Fruit fly (Drosophila melanogaster): Measurements from ENCODE around the gene CG10098.

CG10098 gene

DNA sequence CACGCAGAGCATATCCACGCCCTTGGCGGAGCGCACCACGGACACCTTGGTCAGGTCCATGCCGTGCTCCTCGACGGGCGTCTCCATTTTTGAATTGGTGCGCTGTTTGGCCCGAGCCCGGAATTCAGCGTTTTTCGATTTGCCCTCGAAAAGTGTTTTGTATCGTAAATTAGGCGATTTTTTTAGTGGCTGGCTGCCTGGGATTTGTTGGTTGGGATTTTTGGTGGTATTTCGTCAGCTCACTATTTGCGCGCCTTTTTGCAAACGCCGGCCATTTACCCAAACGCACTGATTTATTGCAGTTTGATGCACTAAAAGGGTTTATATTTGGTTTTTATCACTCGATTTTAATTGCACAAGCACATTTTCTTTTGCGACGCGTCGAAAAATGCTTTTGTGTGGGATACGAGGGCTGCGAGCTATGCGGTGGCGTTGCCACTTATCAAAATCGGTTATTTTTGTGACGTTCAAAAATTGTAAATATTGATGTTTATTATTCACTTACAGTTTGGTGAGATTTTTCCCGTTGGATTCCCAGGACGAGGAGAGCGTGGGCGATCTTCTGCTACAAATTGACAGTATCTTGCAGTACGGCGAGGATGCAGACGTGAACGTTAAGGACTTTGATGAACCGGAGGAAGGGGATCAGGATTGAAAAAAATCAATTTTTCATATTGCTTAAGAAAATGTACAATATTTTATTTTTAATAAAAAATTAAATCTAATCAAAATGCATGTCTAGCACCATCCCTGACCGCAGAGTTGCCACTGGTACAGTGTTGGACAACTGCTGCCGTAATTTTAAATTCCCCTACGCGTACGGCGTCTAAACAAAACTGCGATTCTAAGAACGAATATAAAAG, 26.4 kb downstream of the CG10098 start, which contains the start of the genes gfzf and Sas-4 (continued):
- TF ChIP-seq hb (GFP tag; IDR thresholded peaks at IDR 0.05; ENCODE audit: partially characterized antibody) = no peak
- TF ChIP-seq CG8281 (tag; optimal IDR thresholded peaks at IDR 0.05) = no peak
- TF ChIP-seq gcm2 (GFP tag; optimal IDR thresholded peaks at IDR 0.05) = no peak
- TF ChIP-seq CG34376 (GFP tag; optimal IDR thresholded peaks at IDR 0.05) = no peak
- no peak for TF ChIP-seq cas (GFP tag; IDR thresholded peaks at IDR 0.05)
- no peak for TF ChIP-seq fd64A (GFP tag; optimal IDR thresholded peaks at IDR 0.05)
- no peak; the same call in 1 of the 2 replicates for TF ChIP-seq ham (GFP tag; IDR thresholded peaks at IDR 0.05)
- TF ChIP-seq CG10654 (GFP tag; optimal IDR thresholded peaks at IDR 0.05) = peak; percentile 54
- no peak for TF ChIP-seq emc (GFP tag; optimal IDR thresholded peaks at IDR 0.05)
- TF ChIP-seq CG12236 (GFP tag; optimal IDR thresholded peaks at IDR 0.05) = no peak
- peak; percentile 95 for TF ChIP-seq Ets65A (GFP tag)
- no peak for TF ChIP-seq ash1 (GFP tag; optimal IDR thresholded peaks at IDR 0.05)
- TF ChIP-seq CG3726 (GFP tag; IDR thresholded peaks at IDR 0.05) = peak; percentile 55; the same call in 2 of the 3 replicates
- TF ChIP-seq CG7372 (GFP tag; IDR thresholded peaks at IDR 0.05) = peak; percentile 20
- TF ChIP-seq GATAe (GFP tag; conservative IDR thresholded peaks at IDR 0.05) = peak; percentile 47; the same call in 1 of the 2 replicates
- no peak for TF ChIP-seq nerfin-2 (GFP tag; IDR thresholded peaks at IDR 0.05; ENCODE audit: partially characterized antibody)
- TF ChIP-seq Dfd (GFP tag; optimal IDR thresholded peaks at IDR 0.05) = no peak
- 0 out of 3 replicates have a peak, but pooled peaks have one; percentile 16 for TF ChIP-seq otp (GFP tag; IDR thresholded peaks at IDR 0.05)
- no peak for TF ChIP-seq gem (tag; optimal IDR thresholded peaks at IDR 0.05)
- no peak for TF ChIP-seq Asciz (GFP tag; optimal IDR thresholded peaks at IDR 0.05)
- TF ChIP-seq ind (GFP tag; optimal IDR thresholded peaks at IDR 0.05) = peak; percentile 72
- TF ChIP-seq vvl (GFP tag; IDR thresholded peaks at IDR 0.05) = peak; percentile 46; the same call in 1 of the 2 replicates
- TF ChIP-seq al (GFP tag; IDR thresholded peaks at IDR 0.05) = peak; percentile 52; the same call in 1 of the 2 replicates
- TF ChIP-seq CG14050 (GFP tag; IDR thresholded peaks at IDR 0.05) = no peak; the same call in 2 of the 3 replicates
- peak; percentile 58 for TF ChIP-seq HHEX (GFP tag; optimal IDR thresholded peaks at IDR 0.05)
- TF ChIP-seq CG8388 (GFP tag; optimal IDR thresholded peaks at IDR 0.05) = peak; percentile 23
- TF ChIP-seq ttk (GFP tag; IDR thresholded peaks at IDR 0.05) = peak; percentile 48; the same call in 1 of the 2 replicates
- no peak for TF ChIP-seq cg (GFP tag; optimal IDR thresholded peaks at IDR 0.05)
- TF ChIP-seq CG42726 (GFP tag; IDR thresholded peaks at IDR 0.05; ENCODE audit: partially characterized antibody) = no peak
- TF ChIP-seq HmgD (GFP tag; optimal IDR thresholded peaks at IDR 0.05) = no peak
- no peak for TF ChIP-seq aop (GFP tag; IDR thresholded peaks at IDR 0.05)
- TF ChIP-seq sim (GFP tag; IDR thresholded peaks at IDR 0.05) = no peak
- no peak for TF ChIP-seq TFAM (GFP tag; optimal IDR thresholded peaks at IDR 0.05)
- no peak; the same call in 1 of the 2 replicates for TF ChIP-seq ranshi (GFP tag; IDR thresholded peaks at IDR 0.05)
- TF ChIP-seq CG31388 (GFP tag; optimal IDR thresholded peaks at IDR 0.05) = peak; percentile 44
- TF ChIP-seq sisA (GFP tag; IDR thresholded peaks at IDR 0.05) = peak; percentile 73
- TF ChIP-seq CG2712 (tag; optimal IDR thresholded peaks at IDR 0.05) = peak; percentile 63
- no peak for TF ChIP-seq D (optimal IDR thresholded peaks at IDR 0.05)
- TF ChIP-seq D (GFP tag; optimal IDR thresholded peaks at IDR 0.05) = peak; percentile 53
- TF ChIP-seq CG8924 (tag; optimal IDR thresholded peaks at IDR 0.05) = peak; percentile 47
- no peak for TF ChIP-seq bigmax (GFP tag; optimal IDR thresholded peaks at IDR 0.05)
- TF ChIP-seq CG2120 (GFP tag; optimal IDR thresholded peaks at IDR 0.05) = peak; percentile 73
- no peak for TF ChIP-seq CG11723 (GFP tag; optimal IDR thresholded peaks at IDR 0.05)
- TF ChIP-seq CG15514 (GFP tag; optimal IDR thresholded peaks at IDR 0.05) = peak; percentile 47
- TF ChIP-seq CG3407 (GFP tag; optimal IDR thresholded peaks at IDR 0.05) = peak; percentile 25
- TF ChIP-seq CG2202 (tag; optimal IDR thresholded peaks at IDR 0.05) = no peak
- TF ChIP-seq psq (GFP tag; optimal IDR thresholded peaks at IDR 0.05) = no peak
- TF ChIP-seq CG11695 (GFP tag; IDR thresholded peaks at IDR 0.05) = peak; percentile 52; the same call in 1 of the 3 replicates
- TF ChIP-seq D19A (tag; optimal IDR thresholded peaks at IDR 0.05) = no peak
